Worm (Caenorhabditis elegans): ENCODE data around the gene cbs-1.

Gene cbs-1

ce11 chrX:10054410-10054800 is 330 bp downstream of the cbs-1 start:
- TF ChIP-seq mml-1 (tag; optimal IDR thresholded peaks at IDR 0.05) (no peak), pqm-1 (tag; optimal IDR thresholded peaks at IDR 0.05) (peak; percentile 25), elt-2 (tag; optimal IDR thresholded peaks at IDR 0.05) (peak; percentile 71), elt-3 (tag; optimal IDR thresholded peaks at IDR 0.05) (peak in 1 of 3 experiments; percentile 25)

ce11 chrX:10058332-10058731 is 4.3 kb downstream of the cbs-1 start, which contains the start of gene ZC373.2:
Gene ZC373.2 (minus strand): TSS chrX:10058432.
- no peak for TF ChIP-seq ceh-16 (tag; optimal IDR thresholded peaks at IDR 0.05)
- TF ChIP-seq nhr-11 (tag; optimal IDR thresholded peaks at IDR 0.05): no peak
- TF ChIP-seq tbx-2 (tag; optimal IDR thresholded peaks at IDR 0.05): no peak
- no peak for TF ChIP-seq lin-15B (tag; optimal IDR thresholded peaks at IDR 0.05)
- TF ChIP-seq nhr-12 (tag; optimal IDR thresholded peaks at IDR 0.05): no peak
- TF ChIP-seq fos-1 (tag; optimal IDR thresholded peaks at IDR 0.05): no peak
- no peak for TF ChIP-seq ztf-11 (tag; optimal IDR thresholded peaks at IDR 0.05)
- no peak for TF ChIP-seq nhr-23 (tag; optimal IDR thresholded peaks at IDR 0.05)
- TF ChIP-seq ceh-9 (tag; optimal IDR thresholded peaks at IDR 0.05): no peak
- no peak for TF ChIP-seq mdl-1 (tag; optimal IDR thresholded peaks at IDR 0.05)
- TF ChIP-seq nhr-25 (tag; optimal IDR thresholded peaks at IDR 0.05): no peak
- no peak for TF ChIP-seq unc-62 (GFP tag; optimal IDR thresholded peaks at IDR 0.05)
- TF ChIP-seq nhr-77 (tag; optimal IDR thresholded peaks at IDR 0.05): no peak
- no peak for TF ChIP-seq nfya-1 (tag; optimal IDR thresholded peaks at IDR 0.05; ENCODE audit: insufficient read depth)
- no peak for TF ChIP-seq nhr-43 (tag; optimal IDR thresholded peaks at IDR 0.05; ENCODE audit: poor library complexity, severe bottlenecking)
- no peak for TF ChIP-seq zag-1 (tag; optimal IDR thresholded peaks at IDR 0.05)
- no peak for TF ChIP-seq ceh-28 (tag; optimal IDR thresholded peaks at IDR 0.05)
- no peak for TF ChIP-seq ceh-82 (tag; optimal IDR thresholded peaks at IDR 0.05)

- TF ChIP-seq lin-39 (tag; optimal IDR thresholded peaks at IDR 0.05) (no peak), mdl-1 (tag; optimal IDR thresholded peaks at IDR 0.05) (no peak), pqm-1 (tag; optimal IDR thresholded peaks at IDR 0.05) (no peak), ztf-4 (tag; optimal IDR thresholded peaks at IDR 0.05) (no peak), nhr-11 (tag; optimal IDR thresholded peaks at IDR 0.05) (no peak), nhr-43 (tag; optimal IDR thresholded peaks at IDR 0.05; ENCODE audit: poor library complexity, severe bottlenecking) (no peak), tbx-2 (tag; optimal IDR thresholded peaks at IDR 0.05) (no peak), aly-2 (tag; optimal IDR thresholded peaks at IDR 0.05) (no peak), fos-1 (tag; optimal IDR thresholded peaks at IDR 0.05) (no peak), skn-1 (tag; optimal IDR thresholded peaks at IDR 0.05) (no peak), ZK546.5 (tag; optimal IDR thresholded peaks at IDR 0.05) (no peak)
These were observed 6.5 kb downstream of the cbs-1 start, which contains the start of gene ZC373.3 for ce11 chrX:10060475-10061011. Gene ZC373.3 (plus strand): TSS chrX:10060525.

ce11 chrX:10068468-10068867 is 14.4 kb downstream of the cbs-1 start:
- TF ChIP-seq egl-5 (tag; optimal IDR thresholded peaks at IDR 0.05) (peak; percentile 49), elt-3 (tag; optimal IDR thresholded peaks at IDR 0.05) (no peak), jun-1 (tag; optimal IDR thresholded peaks at IDR 0.05) (no peak), aly-2 (tag; optimal IDR thresholded peaks at IDR 0.05) (no peak), hmg-11 (tag; optimal IDR thresholded peaks at IDR 0.05) (no peak), ceh-28 (tag; optimal IDR thresholded peaks at IDR 0.05) (no peak), nfya-1 (tag; optimal IDR thresholded peaks at IDR 0.05; ENCODE audit: insufficient read depth) (peak; percentile 1)

ce11 chrX:10069692-10070091 is 15.6 kb downstream of the cbs-1 start, which contains the start of gene mlck-1:
Gene mlck-1 (minus strand): TSS chrX:10069792.
- no peak for TF ChIP-seq sea-2 (GFP tag; optimal IDR thresholded peaks at IDR 0.05)
- no peak for TF ChIP-seq nhr-12 (tag; optimal IDR thresholded peaks at IDR 0.05)
- no peak for TF ChIP-seq nhr-67 (tag; optimal IDR thresholded peaks at IDR 0.05)

DNA sequence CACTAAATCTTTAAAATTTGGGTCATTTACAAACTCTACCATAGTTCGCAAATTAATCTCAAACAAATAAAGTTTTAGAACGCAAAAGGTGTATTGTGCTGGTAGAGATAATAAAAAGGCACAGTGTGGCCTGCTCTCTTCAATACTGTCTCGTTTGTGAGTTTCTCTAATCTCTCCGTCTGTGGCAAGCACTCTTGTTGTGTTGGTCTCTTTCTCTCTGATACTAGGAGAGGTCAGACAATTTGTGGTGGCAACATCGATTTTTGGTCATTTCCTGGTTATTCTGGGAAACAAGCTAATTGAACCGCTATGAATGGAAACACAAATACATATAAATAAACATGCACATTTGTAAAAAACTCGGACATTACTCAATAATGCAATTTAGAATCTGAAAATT is 20.2 kb downstream of the cbs-1 start, which contains the start of gene ZC373.5:
TSS of gene ZC373.5 (minus strand) at position 159 of the 400 bp plus-strand sequence.
- TF ChIP-seq zag-1 (tag; optimal IDR thresholded peaks at IDR 0.05) (no peak), skn-1 (tag; optimal IDR thresholded peaks at IDR 0.05) (no peak), pqm-1 (tag; optimal IDR thresholded peaks at IDR 0.05) (peak; percentile 66), nhr-23 (tag; optimal IDR thresholded peaks at IDR 0.05) (peak; percentile 11), hmg-11 (tag; optimal IDR thresholded peaks at IDR 0.05) (peak; percentile 7), elt-2 (tag; optimal IDR thresholded peaks at IDR 0.05) (peak; percentile 73), ceh-28 (tag; optimal IDR thresholded peaks at IDR 0.05) (peak; percentile 54), nfya-1 (tag; optimal IDR thresholded peaks at IDR 0.05; ENCODE audit: insufficient read depth) (peak; percentile 3), pha-4 (tag; optimal IDR thresholded peaks at IDR 0.05) (peak; percentile 57)
